Fruit fly (Drosophila melanogaster): ENCODE results near the gene CG4956.
A peak's percentile ranks its signal among the peaks of the same experiment; 100 is the strongest.

The CG4956 gene

dm6 chr3R:25763005-25763404 lies 15.1 kb downstream of the CG4956 start, which contains the start of gene LpR1:
Gene LpR1 (minus strand): TSS chr3R:25763105.
- TF ChIP-seq CG34367 (tag; optimal IDR thresholded peaks at IDR 0.05), result no peak
- TF ChIP-seq Snoo (tag; optimal IDR thresholded peaks at IDR 0.05), result no peak
- no peak for TF ChIP-seq CG17806 (tag; optimal IDR thresholded peaks at IDR 0.05)
- TF ChIP-seq CG10348 (GFP tag; IDR thresholded peaks at IDR 0.05), result no peak
- TF ChIP-seq gl (tag; optimal IDR thresholded peaks at IDR 0.05), result no peak

DNA sequence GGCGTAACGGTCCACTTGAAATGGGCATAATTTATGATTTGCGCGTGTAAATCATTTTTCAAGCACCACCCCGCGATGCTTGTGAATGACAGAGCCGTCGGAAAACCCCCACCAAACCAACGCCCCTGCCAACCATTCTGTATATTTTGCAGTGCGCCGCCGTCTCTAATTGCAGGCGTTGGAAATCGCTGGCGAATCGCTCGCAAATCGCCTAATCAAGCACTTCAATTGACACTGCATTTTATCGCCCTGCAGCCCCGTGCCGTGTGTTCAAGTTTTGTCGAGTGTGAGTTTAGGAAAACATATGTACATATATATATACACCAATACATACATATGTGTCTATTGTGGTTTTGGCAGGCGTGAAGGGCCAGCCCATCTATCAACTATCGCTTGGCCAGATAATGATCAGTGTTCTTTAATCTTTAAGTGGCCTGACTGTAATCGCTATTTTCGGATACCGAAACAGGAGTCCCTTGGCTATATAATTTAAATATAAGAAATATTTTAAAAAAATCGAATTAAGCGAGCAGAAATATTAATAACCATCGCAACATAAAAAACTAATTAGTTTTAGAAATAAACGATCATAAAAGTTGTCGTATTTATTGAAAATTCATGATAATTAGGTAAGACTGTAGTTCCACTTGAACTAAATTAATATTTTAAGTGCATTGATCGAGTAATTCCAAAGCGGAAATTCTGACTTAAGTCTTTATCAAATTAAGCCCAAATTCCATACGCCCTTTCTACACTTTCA lies 15.9 kb downstream of the CG4956 start:
- TF ChIP-seq fd96Ca (GFP tag; IDR thresholded peaks at IDR 0.05), result no peak
- TF ChIP-seq Ets98B (GFP tag; IDR thresholded peaks at IDR 0.05), result no peak
- no peak for TF ChIP-seq CG10348 (GFP tag; IDR thresholded peaks at IDR 0.05)
- no peak for TF ChIP-seq CG32121 (GFP tag; IDR thresholded peaks at IDR 0.05)
- no peak for TF ChIP-seq D1 (tag; optimal IDR thresholded peaks at IDR 0.05)
- TF ChIP-seq EcR (GFP tag; optimal IDR thresholded peaks at IDR 0.05), result no peak
- TF ChIP-seq Snoo (tag; optimal IDR thresholded peaks at IDR 0.05), result no peak
- TF ChIP-seq CG14655 (GFP tag; optimal IDR thresholded peaks at IDR 0.05), result no peak
- no peak for TF ChIP-seq Pif1B (GFP tag; optimal IDR thresholded peaks at IDR 0.05)
- no peak for TF ChIP-seq CG8301 (tag; optimal IDR thresholded peaks at IDR 0.05)
- TF ChIP-seq CG34367 (tag; optimal IDR thresholded peaks at IDR 0.05), result no peak
- TF ChIP-seq CG8159 (tag; optimal IDR thresholded peaks at IDR 0.05), result no peak
- TF ChIP-seq CG17806 (tag; optimal IDR thresholded peaks at IDR 0.05), result no peak

DNA sequence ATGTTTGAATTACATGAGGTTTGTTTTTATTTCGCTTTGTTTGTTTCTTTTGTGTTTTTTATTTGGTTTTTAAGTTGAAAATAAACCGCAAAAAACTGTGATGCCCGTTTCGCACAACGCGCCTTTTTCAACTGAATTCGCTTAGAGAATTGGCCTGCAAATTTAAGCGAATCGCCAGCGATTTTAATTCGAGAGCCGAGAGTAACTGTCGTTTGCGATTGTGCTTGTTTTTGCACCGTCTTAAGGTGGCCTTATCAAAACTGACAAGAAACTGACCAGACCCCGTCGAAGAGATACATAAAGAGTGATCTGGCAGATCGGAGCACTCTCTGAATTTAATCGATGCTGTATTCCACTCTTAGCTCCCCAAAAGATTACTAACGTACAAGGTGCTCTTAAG lies 17.9 kb downstream of the CG4956 start:
- 0 out of 3 replicates have a peak, but pooled peaks have one; percentile 42 for TF ChIP-seq CG4496 (GFP tag; IDR thresholded peaks at IDR 0.05)
- peak; percentile 41; the same call in 1 of the 2 replicates for TF ChIP-seq CG12605 (GFP tag; IDR thresholded peaks at IDR 0.05)
- TF ChIP-seq fd96Ca (GFP tag; IDR thresholded peaks at IDR 0.05), result 0 out of 3 replicates have a peak, but pooled peaks have one; percentile 22
- no peak for TF ChIP-seq CG8301 (tag; optimal IDR thresholded peaks at IDR 0.05)
- no peak for TF ChIP-seq CG13204 (GFP tag; optimal IDR thresholded peaks at IDR 0.05)
- peak; percentile 45; the same call in 1 of the 2 replicates for TF ChIP-seq Ets98B (GFP tag; IDR thresholded peaks at IDR 0.05)
- peak; percentile 16 for TF ChIP-seq CG14655 (GFP tag; optimal IDR thresholded peaks at IDR 0.05)

DNA sequence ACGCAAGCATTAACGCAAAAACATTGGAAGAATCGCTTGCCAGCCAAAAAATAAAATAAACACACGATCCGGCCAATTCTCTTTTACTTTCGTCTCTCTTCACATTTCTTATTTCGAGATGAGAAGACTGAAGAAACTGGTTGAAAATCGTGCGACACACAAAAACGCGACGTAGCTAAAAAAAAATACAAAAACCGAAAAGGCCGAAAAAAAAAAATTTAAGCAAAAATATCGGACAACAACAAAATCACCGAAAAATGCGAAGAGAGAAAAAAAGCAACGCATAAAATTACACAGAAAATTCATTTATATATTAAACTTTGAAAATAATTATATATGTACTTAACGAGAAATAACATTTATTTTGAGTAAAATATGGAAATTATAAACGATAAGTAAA lies 18.7 kb downstream of the CG4956 start:
- TF ChIP-seq Snoo (tag; optimal IDR thresholded peaks at IDR 0.05) (peak; percentile 62), CG10348 (GFP tag; IDR thresholded peaks at IDR 0.05) (no peak), CG32121 (GFP tag; IDR thresholded peaks at IDR 0.05) (peak; percentile 56; the same call in 1 of the 2 replicates), D1 (tag; optimal IDR thresholded peaks at IDR 0.05) (no peak), CG4496 (GFP tag; IDR thresholded peaks at IDR 0.05) (peak; percentile 15; the same call in 1 of the 3 replicates), Ets98B (GFP tag; IDR thresholded peaks at IDR 0.05) (no peak; the same call in 1 of the 2 replicates), Pif1A (GFP tag; optimal IDR thresholded peaks at IDR 0.05) (peak; percentile 21)

DNA sequence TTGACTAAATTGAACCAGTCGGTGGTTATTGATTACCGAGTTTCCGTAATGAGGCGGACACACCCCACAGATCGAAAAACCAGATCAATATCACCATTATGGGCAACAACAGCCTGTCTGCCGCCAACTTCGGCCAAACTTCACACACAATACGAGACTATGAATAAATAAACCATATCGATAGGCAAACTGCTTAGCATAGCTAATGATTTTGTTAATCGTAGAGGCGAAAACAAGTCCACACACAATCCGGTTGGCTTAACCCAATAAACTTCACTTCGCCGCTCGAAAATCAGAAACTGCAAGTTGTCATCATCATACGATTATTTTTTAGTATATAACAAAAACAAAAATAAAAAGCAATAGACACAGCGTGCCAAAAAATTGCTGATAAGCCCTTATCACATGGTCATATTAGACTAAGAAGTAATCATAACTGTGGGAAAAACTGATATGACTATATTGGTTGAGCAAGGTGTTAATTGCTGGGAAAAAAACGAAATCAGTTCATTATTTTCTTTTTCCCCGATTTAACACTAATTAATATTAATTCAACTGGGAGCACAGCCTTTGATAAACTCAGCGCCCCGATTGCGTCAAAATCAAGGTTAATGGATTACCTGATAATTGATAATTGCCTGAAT lies 22.1 kb downstream of the CG4956 start:
- TF ChIP-seq CG9948 (tag; optimal IDR thresholded peaks at IDR 0.05) (no peak), rn (GFP tag; IDR thresholded peaks at IDR 0.05) (no peak), CG17806 (tag; optimal IDR thresholded peaks at IDR 0.05) (no peak), CG10348 (GFP tag; IDR thresholded peaks at IDR 0.05) (no peak), CG4496 (GFP tag; IDR thresholded peaks at IDR 0.05) (no peak), CG32121 (GFP tag; IDR thresholded peaks at IDR 0.05) (no peak), CG14655 (GFP tag; optimal IDR thresholded peaks at IDR 0.05) (no peak), fd96Ca (GFP tag; IDR thresholded peaks at IDR 0.05) (no peak), CG15710 (tag; optimal IDR thresholded peaks at IDR 0.05) (no peak), CG8159 (tag; optimal IDR thresholded peaks at IDR 0.05) (no peak), CG34367 (tag; optimal IDR thresholded peaks at IDR 0.05) (no peak), Ets98B (GFP tag; IDR thresholded peaks at IDR 0.05) (no peak), Snoo (tag; optimal IDR thresholded peaks at IDR 0.05) (no peak), D1 (tag; optimal IDR thresholded peaks at IDR 0.05) (no peak), EcR (GFP tag; optimal IDR thresholded peaks at IDR 0.05) (no peak), gl (tag; optimal IDR thresholded peaks at IDR 0.05) (no peak), CG13204 (GFP tag; optimal IDR thresholded peaks at IDR 0.05) (no peak), CG8301 (tag; optimal IDR thresholded peaks at IDR 0.05) (no peak)

dm6 chr3R:25754844-25755429 lies 23.2 kb downstream of the CG4956 start:
- TF ChIP-seq gl (tag; optimal IDR thresholded peaks at IDR 0.05) (no peak), D1 (tag; optimal IDR thresholded peaks at IDR 0.05) (no peak), CG32121 (GFP tag; IDR thresholded peaks at IDR 0.05) (no peak), CG12605 (GFP tag; IDR thresholded peaks at IDR 0.05) (no peak), CG14655 (GFP tag; optimal IDR thresholded peaks at IDR 0.05) (peak; percentile 3)
